Worm (Caenorhabditis elegans): ENCODE results near the gene F13H10.9.
A peak's percentile ranks its signal among the peaks of the same experiment; 100 is the strongest.

Gene F13H10.9

DNA sequence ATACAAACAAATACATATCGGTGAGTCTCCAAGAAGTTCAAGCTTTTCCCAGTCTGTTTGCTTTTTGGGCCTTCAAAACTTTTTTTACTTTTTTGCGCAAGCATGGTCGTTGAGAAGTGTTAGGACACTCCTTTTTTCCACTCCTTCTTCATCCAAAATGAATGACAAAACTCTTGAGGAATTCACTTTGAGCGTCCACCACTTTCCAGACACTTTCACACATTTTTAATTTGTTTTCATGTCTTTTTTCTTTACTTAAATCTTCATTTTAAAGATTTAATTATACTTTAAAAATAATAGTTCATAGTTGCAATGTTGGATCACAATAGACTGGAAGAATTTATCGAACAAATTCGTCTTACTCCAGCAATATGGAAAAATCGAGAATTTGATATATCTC lies 2.6 kb downstream of the F13H10.9 start, which contains the start of gene F13H10.1:
Gene F13H10.1, plus strand, starts transcription at position 301 of the 400 bp plus-strand sequence.
- TF ChIP-seq zip-5 (tag; optimal IDR thresholded peaks at IDR 0.05) (no peak), K02D7.2 (tag; optimal IDR thresholded peaks at IDR 0.05) (no peak), syd-9 (tag; optimal IDR thresholded peaks at IDR 0.05) (no peak), pat-9 (tag; optimal IDR thresholded peaks at IDR 0.05) (no peak), ceh-34 (tag; optimal IDR thresholded peaks at IDR 0.05) (no peak), tbx-7 (tag; optimal IDR thresholded peaks at IDR 0.05) (no peak), hlh-15 (tag; optimal IDR thresholded peaks at IDR 0.05) (no peak), fkh-6 (tag; optimal IDR thresholded peaks at IDR 0.05) (no peak), npax-4 (tag; optimal IDR thresholded peaks at IDR 0.05) (no peak), fkh-10 (GFP tag; optimal IDR thresholded peaks at IDR 0.05) (no peak), odd-2 (tag; optimal IDR thresholded peaks at IDR 0.05) (no peak)

DNA sequence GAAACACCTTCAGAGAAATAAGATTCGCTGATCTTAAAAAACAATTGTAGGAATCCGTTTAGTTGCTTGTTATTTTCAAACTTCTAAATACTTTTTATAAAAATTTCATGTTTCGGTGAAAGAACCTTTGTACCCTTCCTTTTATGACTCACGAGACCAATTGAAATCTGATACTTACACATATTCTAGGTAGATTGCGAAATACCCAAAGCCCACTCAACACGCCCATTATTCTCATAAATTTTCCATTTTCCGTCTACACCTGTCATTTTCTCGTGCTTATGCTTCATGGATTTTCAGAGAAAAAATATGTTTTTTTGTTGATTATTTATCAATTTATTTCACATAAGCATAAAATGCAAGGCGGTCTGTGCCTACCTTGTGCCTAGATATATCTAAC lies 4.7 kb downstream of the F13H10.9 start:
- TF ChIP-seq ceh-34 (tag; optimal IDR thresholded peaks at IDR 0.05) (peak; percentile 69), gmeb-2 (tag; optimal IDR thresholded peaks at IDR 0.05) (no peak)

- TF ChIP-seq sox-2 (GFP tag; IDR thresholded peaks at IDR 0.05) (no peak), ahr-1 (tag; optimal IDR thresholded peaks at IDR 0.05) (no peak), ceh-22 (tag; optimal IDR thresholded peaks at IDR 0.05) (no peak), syd-9 (tag; optimal IDR thresholded peaks at IDR 0.05) (no peak), che-1 (tag; optimal IDR thresholded peaks at IDR 0.05) (no peak), dve-1 (tag; optimal IDR thresholded peaks at IDR 0.05) (no peak), ttx-3 (tag; optimal IDR thresholded peaks at IDR 0.05) (no peak)
Observed at ce11 chrIV:11006868-11007267, 5.2 kb downstream of the F13H10.9 start.

ce11 chrIV:11008255-11008654 lies 6.5 kb downstream of the F13H10.9 start:
- TF ChIP-seq hlh-30 (tag; optimal IDR thresholded peaks at IDR 0.05; ENCODE audit: insufficient read depth): peak; percentile 20
- no peak for TF ChIP-seq sdc-2 (tag; optimal IDR thresholded peaks at IDR 0.05)

DNA sequence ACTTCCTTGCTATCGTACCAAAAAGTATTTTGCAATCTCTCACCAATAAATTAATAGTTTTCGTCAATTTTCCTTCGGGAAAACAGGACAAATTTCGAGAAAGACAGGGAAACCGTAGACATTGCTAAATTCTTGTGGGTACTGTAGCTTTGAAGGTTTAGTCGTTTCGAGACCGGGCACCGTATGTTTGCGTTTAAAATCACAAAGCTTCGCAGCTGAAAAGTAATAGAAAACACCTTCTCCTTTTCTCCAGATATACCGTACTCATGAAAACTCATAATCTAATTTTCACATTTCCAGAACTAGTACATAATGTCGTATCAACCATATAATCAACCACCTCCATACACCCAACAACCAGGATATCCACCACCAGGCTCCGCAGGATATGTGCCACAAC lies 7.3 kb downstream of the F13H10.9 start, which contains the start of gene F13H10.6:
Gene F13H10.6, plus strand, starts transcription at position 301 of the 400 bp plus-strand sequence.
- TF ChIP-seq fkh-10 (GFP tag; optimal IDR thresholded peaks at IDR 0.05) (no peak), tbx-7 (tag; optimal IDR thresholded peaks at IDR 0.05) (no peak), ttx-3 (tag; optimal IDR thresholded peaks at IDR 0.05) (no peak), ztf-16 (tag; optimal IDR thresholded peaks at IDR 0.05) (no peak), ceh-22 (tag; optimal IDR thresholded peaks at IDR 0.05) (no peak), unc-3 (GFP tag; conservative IDR thresholded peaks at IDR 0.05) (no peak), unc-3 (tag; optimal IDR thresholded peaks at IDR 0.05) (no peak), ets-4 (tag; optimal IDR thresholded peaks at IDR 0.05) (no peak), ref-2 (tag; optimal IDR thresholded peaks at IDR 0.05) (no peak), syd-9 (tag; optimal IDR thresholded peaks at IDR 0.05) (no peak), sdc-2 (tag; optimal IDR thresholded peaks at IDR 0.05) (no peak), ceh-14 (tag; optimal IDR thresholded peaks at IDR 0.05) (no peak)

ce11 chrIV:11009928-11010327 lies 8.2 kb downstream of the F13H10.9 start:
- TF ChIP-seq hlh-13 (GFP tag; optimal IDR thresholded peaks at IDR 0.05) (no peak), fkh-6 (tag; optimal IDR thresholded peaks at IDR 0.05) (no peak), che-1 (tag; optimal IDR thresholded peaks at IDR 0.05) (no peak), odd-2 (tag; optimal IDR thresholded peaks at IDR 0.05) (no peak)

DNA sequence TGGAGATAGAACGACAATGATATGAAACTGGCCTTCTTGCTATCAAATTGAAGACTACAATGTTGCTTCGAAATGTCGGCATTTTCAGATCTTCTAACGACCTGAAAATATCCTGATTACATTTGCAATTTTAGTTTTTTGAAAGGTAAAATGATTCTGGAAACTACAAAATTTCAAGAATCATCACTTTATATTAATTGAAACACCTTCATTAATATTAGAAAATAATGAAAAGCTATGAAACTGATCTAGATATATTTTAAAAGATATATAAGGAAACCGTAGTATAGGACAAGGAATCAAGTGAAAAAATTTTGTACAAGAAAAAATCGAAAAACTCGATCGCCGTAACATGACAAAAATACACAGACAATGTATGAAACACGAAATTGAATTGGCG lies 10.2 kb downstream of the F13H10.9 start, which contains the start of gene ndx-9:
Gene ndx-9, minus strand, starts transcription at position 101 of the 400 bp plus-strand sequence.
- TF ChIP-seq K02D7.2 (tag; optimal IDR thresholded peaks at IDR 0.05): no peak
- TF ChIP-seq rnt-1 (tag; optimal IDR thresholded peaks at IDR 0.05): no peak
- TF ChIP-seq ama-1 (optimal IDR thresholded peaks at IDR 0.05): no peak
- no peak for TF ChIP-seq pha-2 (tag; optimal IDR thresholded peaks at IDR 0.05)
- no peak for TF ChIP-seq pqm-1 (tag; optimal IDR thresholded peaks at IDR 0.05)
- TF ChIP-seq hlh-8 (tag; optimal IDR thresholded peaks at IDR 0.05): no peak
